Fruit fly (Drosophila melanogaster) whole organism, embryonic: ENCODE data around the gene Hr4.

Source experiments
- Atf-2 ChIP-seq: fragments of 200-800 bp; sonication (Bioruptor generic); optimal IDR thresholded peaks from 2 replicates; lab custom pipeline; 2016; ENCODE audit warnings: missing biosample characterization, missing genetic modification characterization
- Atf3 ChIP-seq: fragments of 200-800 bp; sonication (Bioruptor generic); optimal IDR thresholded peaks from 3 replicates; lab custom pipeline; 2016; ENCODE audit warnings: missing biosample characterization, missing genetic modification characterization
- CG10979 ChIP-seq: fragments of 200-800 bp; sonication (Bioruptor generic); optimal IDR thresholded peaks from 2 replicates; lab custom pipeline; 2018; ENCODE audit warnings: missing biosample characterization, mild to moderate bottlenecking, missing genetic modification characterization, moderate library complexity
- CG11085 ChIP-seq: fragments of 200-800 bp; sonication (Bioruptor generic); IDR thresholded peaks from 2 replicates; pipeline ENCODE4 v1.3.6; 2022; ENCODE audit warnings: missing biosample characterization, missing genetic modification characterization
- CG12155 ChIP-seq: fragments of 200-800 bp; sonication (Bioruptor generic); optimal IDR thresholded peaks from 3 replicates; lab custom pipeline; 2016; ENCODE audit warnings: missing biosample characterization, missing genetic modification characterization
- CG12219 ChIP-seq: fragments of 200-800 bp; sonication (Bioruptor generic); optimal IDR thresholded peaks from 3 replicates; lab custom pipeline; 2018; ENCODE audit warnings: missing biosample characterization, mild to moderate bottlenecking, missing genetic modification characterization
- CG12299 ChIP-seq: fragments of 200-800 bp; sonication (Bioruptor generic); optimal IDR thresholded peaks from 2 replicates; lab custom pipeline; 2018; ENCODE audit warnings: missing biosample characterization, mild to moderate bottlenecking, missing genetic modification characterization
- CG15269 ChIP-seq: fragments of 200-800 bp; sonication (Bioruptor generic); optimal IDR thresholded peaks from 2 replicates; lab custom pipeline; 2018; ENCODE audit warnings: missing biosample characterization, mild to moderate bottlenecking, missing genetic modification characterization, moderate library complexity
- CG15696 ChIP-seq: fragments of 200-800 bp; sonication (Bioruptor generic); optimal IDR thresholded peaks from 2 replicates; lab custom pipeline; 2019; ENCODE audit warnings: missing biosample characterization, mild to moderate bottlenecking, missing genetic modification characterization, moderate library complexity
- CG17186 ChIP-seq: fragments of 200-800 bp; sonication (Bioruptor generic); optimal IDR thresholded peaks from 3 replicates; lab custom pipeline; 2017; ENCODE audit warnings: missing biosample characterization, missing genetic modification reagents, missing genetic modification characterization
- CG17361 ChIP-seq: fragments of 200-800 bp; sonication (Bioruptor generic); IDR thresholded peaks from 3 replicates; pipeline ENCODE4 v1.3.6; 2022; ENCODE audit warnings: missing biosample characterization, missing genetic modification characterization
- CG1832 ChIP-seq: fragments of 200-800 bp; sonication (Bioruptor generic); optimal IDR thresholded peaks from 2 replicates; lab custom pipeline; 2017; ENCODE audit warnings: missing biosample characterization, mild to moderate bottlenecking, missing genetic modification characterization, inconsistent platforms
- CG30431 ChIP-seq: fragments of 200-800 bp; sonication (Bioruptor generic); optimal IDR thresholded peaks from 2 replicates; lab custom pipeline; 2017; ENCODE audit warnings: missing biosample characterization, missing genetic modification characterization
- CG31224 ChIP-seq: fragments of 200-800 bp; sonication (Bioruptor generic); IDR thresholded peaks from 2 replicates; pipeline ENCODE4 v1.3.6; 2022; ENCODE audit warnings: missing biosample characterization, missing genetic modification characterization
- CG31441 ChIP-seq: fragments of 200-800 bp; sonication (Bioruptor generic); IDR thresholded peaks from 2 replicates; pipeline ENCODE4 v1.3.6; 2022; ENCODE audit warnings: missing biosample characterization, missing genetic modification characterization
- CG3163 ChIP-seq: fragments of 200-800 bp; sonication (Bioruptor generic); optimal IDR thresholded peaks from 3 replicates; lab custom pipeline; 2016; ENCODE audit warnings: missing biosample characterization, missing genetic modification characterization
- CG32772 ChIP-seq: fragments of 200-800 bp; sonication (Bioruptor generic); IDR thresholded peaks from 2 replicates; pipeline ENCODE4 v1.3.6; 2022; ENCODE audit warnings: missing biosample characterization, missing genetic modification characterization
- CG3281 ChIP-seq: fragments of 200-800 bp; sonication (Bioruptor generic); optimal IDR thresholded peaks from 3 replicates; lab custom pipeline; 2017; ENCODE audit warnings: missing biosample characterization, mild to moderate bottlenecking, missing genetic modification characterization
- CG7786 ChIP-seq: fragments of 200-800 bp; sonication (Bioruptor generic); optimal IDR thresholded peaks from 2 replicates; lab custom pipeline; 2016; ENCODE audit warnings: missing biosample characterization, missing genetic modification characterization
- CG8765 ChIP-seq: fragments of 200-800 bp; sonication (Bioruptor generic); IDR thresholded peaks from 2 replicates; pipeline ENCODE4 v1.3.6; 2022; ENCODE audit warnings: missing biosample characterization, missing genetic modification characterization
- CG9727 ChIP-seq: fragments of 200-800 bp; sonication (Bioruptor generic); optimal IDR thresholded peaks from 3 replicates; lab custom pipeline; 2017; ENCODE audit warnings: missing biosample characterization, mild to moderate bottlenecking, missing genetic modification characterization
- Dref ChIP-seq: fragments of 200-800 bp; sonication (Bioruptor generic); IDR thresholded peaks from 2 replicates; pipeline ENCODE4 v1.3.6; 2022; ENCODE audit warnings: missing biosample characterization, missing genetic modification characterization
- H15 ChIP-seq: fragments of 200-800 bp; sonication (Bioruptor generic); IDR thresholded peaks from 3 replicates; pipeline ENCODE4 v1.3.6; 2022; ENCODE audit warnings: missing biosample characterization, missing genetic modification characterization
- Mrtf ChIP-seq: fragments of 200-800 bp; sonication (Bioruptor generic); IDR thresholded peaks from 3 replicates; pipeline ENCODE4 v1.3.6; 2022; ENCODE audit warnings: missing biosample characterization, missing genetic modification characterization
- Opbp ChIP-seq: fragments of 200-800 bp; sonication (Bioruptor generic); IDR thresholded peaks from 3 replicates; pipeline ENCODE4 v1.3.6; 2022; ENCODE audit warnings: missing biosample characterization, missing genetic modification characterization; ENCODE audit not compliant: partially characterized antibody
- Ravus ChIP-seq: fragments of 200-800 bp; sonication (Bioruptor generic); IDR thresholded peaks from 2 replicates; pipeline ENCODE4 v1.3.6; 2022; ENCODE audit warnings: missing biosample characterization, missing genetic modification characterization
- Sox100B ChIP-seq: fragments of 200-800 bp; sonication (Bioruptor generic); optimal IDR thresholded peaks from 3 replicates; lab custom pipeline; 2018; ENCODE audit warnings: missing biosample characterization, mild to moderate bottlenecking, missing genetic modification characterization
- Trl ChIP-seq, 3 experiments: fragments of >200 bp in 2 of 3; fragments of 200-800 bp in 1 of 3; sonication (Bioruptor generic) in 1 of 3; optimal IDR thresholded peaks; 2 replicates in 1 of 3; 3 replicates in 2 of 3; lab custom pipeline; 2016 to 2017; ENCODE audit warnings: missing biosample characterization in 1 of 3, missing genetic modification characterization in 1 of 3
- Usf ChIP-seq: fragments of 200-800 bp; sonication (Bioruptor generic); optimal IDR thresholded peaks from 2 replicates; lab custom pipeline; 2017; ENCODE audit warnings: missing genotype, missing biosample characterization, missing genetic modification characterization
- Xrp1 ChIP-seq: fragments of 200-800 bp; sonication (Bioruptor generic); IDR thresholded peaks from 2 replicates; pipeline ENCODE4 v1.3.6; 2022; ENCODE audit warnings: missing biosample characterization, missing genetic modification characterization
- ac ChIP-seq: fragments of 200-800 bp; sonication (Bioruptor generic); optimal IDR thresholded peaks from 3 replicates; lab custom pipeline; 2017; ENCODE audit warnings: missing biosample characterization, mild to moderate bottlenecking, missing genetic modification characterization
- ato ChIP-seq: fragments of 200-800 bp; sonication (Bioruptor generic); IDR thresholded peaks from 2 replicates; pipeline ENCODE4 v1.3.6; 2022; ENCODE audit warnings: missing biosample characterization, missing genetic modification characterization; ENCODE audit not compliant: partially characterized antibody
- az2 ChIP-seq: fragments of 200-800 bp; sonication (Bioruptor generic); optimal IDR thresholded peaks from 3 replicates; lab custom pipeline; 2016; ENCODE audit warnings: missing biosample characterization, missing genetic modification characterization
- bsh ChIP-seq, 2 experiments: fragments of 200-800 bp; sonication (Bioruptor generic); optimal IDR thresholded peaks; 2 replicates each; lab custom pipeline; 2017 to 2018; ENCODE audit warnings: mild to moderate bottlenecking in 2 of 2, missing biosample characterization in 2 of 2, missing genetic modification characterization in 2 of 2, moderate library complexity in 1 of 2
- dan ChIP-seq: fragments of 200-800 bp; sonication (Bioruptor generic); IDR thresholded peaks from 2 replicates; pipeline ENCODE4 v1.3.6; 2022; ENCODE audit warnings: missing biosample characterization, missing genetic modification characterization
- dmrt99B ChIP-seq: fragments of 200-800 bp; sonication (Bioruptor generic); optimal IDR thresholded peaks from 2 replicates; lab custom pipeline; 2018; ENCODE audit warnings: missing biosample characterization, mild to moderate bottlenecking, missing genetic modification characterization, moderate library complexity
- en ChIP-seq: fragments of 200-800 bp; sonication (Bioruptor generic); optimal IDR thresholded peaks from 2 replicates; lab custom pipeline; 2016; ENCODE audit warnings: missing biosample characterization, missing genetic modification characterization
- exex ChIP-seq: fragments of 200-800 bp; sonication (Bioruptor generic); optimal IDR thresholded peaks from 4 replicates; lab custom pipeline; 2018; ENCODE audit warnings: missing biosample characterization, mild to moderate bottlenecking, missing genetic modification characterization, moderate library complexity
- h ChIP-seq: fragments of >200 bp; optimal IDR thresholded peaks from 2 replicates; lab custom pipeline; 2017
- hth ChIP-seq: fragments of >200 bp; optimal IDR thresholded peaks from 2 replicates; lab custom pipeline; 2017; ENCODE audit warnings: inconsistent platforms
- insv ChIP-seq, 2 experiments: fragments of 200-800 bp; sonication (Bioruptor generic); optimal IDR thresholded peaks; 3 replicates each; lab custom pipeline; 2016 to 2018; ENCODE audit warnings: missing biosample characterization in 2 of 2, missing genetic modification characterization in 2 of 2
- jumu ChIP-seq: fragments of 200-800 bp; sonication (Bioruptor generic); optimal IDR thresholded peaks from 3 replicates; lab custom pipeline; 2016; ENCODE audit warnings: missing biosample characterization, missing genetic modification characterization
- ken ChIP-seq: fragments of 200-800 bp; sonication (Bioruptor generic); IDR thresholded peaks from 3 replicates; pipeline ENCODE4 v1.3.6; 2022; ENCODE audit warnings: missing biosample characterization, missing genetic modification characterization
- otp ChIP-seq: fragments of 200-800 bp; sonication (Bioruptor generic); IDR thresholded peaks from 3 replicates; pipeline ENCODE4, ENCODE4 v1.3.6; 2022; ENCODE audit warnings: missing biosample characterization, missing genetic modification characterization
- pros ChIP-seq: fragments of 200-800 bp; sonication (Bioruptor generic); optimal IDR thresholded peaks from 3 replicates; lab custom pipeline; 2019; ENCODE audit warnings: missing biosample characterization, mild to moderate bottlenecking, missing genetic modification characterization, moderate library complexity
- pzg ChIP-seq: fragments of 200-800 bp; sonication (Bioruptor generic); optimal IDR thresholded peaks from 3 replicates; lab custom pipeline; 2018; ENCODE audit warnings: missing biosample characterization, mild to moderate bottlenecking, missing genetic modification characterization, moderate library complexity
- schlank ChIP-seq: fragments of 200-800 bp; sonication (Bioruptor generic); optimal IDR thresholded peaks from 2 replicates; lab custom pipeline; 2018; ENCODE audit warnings: missing biosample characterization, mild to moderate bottlenecking, missing genetic modification characterization
- scrt ChIP-seq: fragments of 200-800 bp; sonication (Bioruptor generic); optimal IDR thresholded peaks from 2 replicates; lab custom pipeline; 2018; ENCODE audit warnings: missing biosample characterization, mild to moderate bottlenecking, missing genetic modification characterization, moderate library complexity
- sd ChIP-seq: fragments of 200-800 bp; sonication (Bioruptor generic); optimal IDR thresholded peaks from 3 replicates; lab custom pipeline; 2018; ENCODE audit warnings: missing biosample characterization, mild to moderate bottlenecking, missing genetic modification characterization, moderate library complexity
- tin ChIP-seq: fragments of 200-800 bp; sonication (Bioruptor generic); optimal IDR thresholded peaks from 3 replicates; lab custom pipeline; 2016; ENCODE audit warnings: missing biosample characterization, missing genetic modification characterization
- usp ChIP-seq: fragments of >200 bp; optimal IDR thresholded peaks from 2 replicates; lab custom pipeline; 2017; ENCODE audit warnings: missing biosample characterization, missing genetic modification characterization
- zf30C ChIP-seq: fragments of 200-800 bp; sonication (Bioruptor generic); optimal IDR thresholded peaks from 3 replicates; lab custom pipeline; 2018; ENCODE audit warnings: missing biosample characterization, mild to moderate bottlenecking, missing genetic modification characterization

Hr4 gene

dm6 chrX:1951391-1952066 is 9.8 kb downstream of the Hr4 start (continued):
- peak; percentile 92 for TF ChIP-seq H15 (GFP tag; lab: Robert Waterston, UW)
- TF ChIP-seq Sox100B: peak; percentile 90
- peak; percentile 95 for TF ChIP-seq dmrt99B (tag; lab: Kevin White, UChicago)
- peak; percentile 89 for TF ChIP-seq CG8765 (GFP tag; lab: Robert Waterston, UW)
- peak; percentile 86 for TF ChIP-seq ac (GFP tag; lab: Kevin White, UChicago)
- TF ChIP-seq schlank (tag; lab: Kevin White, UChicago): peak; percentile 90
- TF ChIP-seq hth (lab: Kevin White, UChicago): no peak
- peak; percentile 97 for TF ChIP-seq CG10979 (tag; lab: Kevin White, UChicago)
- no peak for TF ChIP-seq h
- TF ChIP-seq usp: peak; percentile 9
- peak; percentile 94 for TF ChIP-seq otp (GFP tag; lab: Robert Waterston, UW)
- peak; percentile 76 for TF ChIP-seq exex
- TF ChIP-seq CG15269 (tag; lab: Kevin White, UChicago): peak; percentile 93
- TF ChIP-seq CG30431 (GFP tag; lab: Kevin White, UChicago): peak; percentile 96
- peak; percentile 72 for TF ChIP-seq dan
- peak; percentile 94 for TF ChIP-seq CG17361 (GFP tag; lab: Robert Waterston, UW)
- peak; percentile 63 for TF ChIP-seq CG1832 (GFP tag; lab: Kevin White, UChicago)
- peak; percentile 96 for TF ChIP-seq CG7786 (GFP tag; lab: Kevin White, UChicago)
- peak; percentile 95 for TF ChIP-seq en (GFP tag; lab: Kevin White, UChicago)
- no peak for TF ChIP-seq ato (GFP tag; lab: Robert Waterston, UW)
- peak; percentile 93 for TF ChIP-seq ken (GFP tag; lab: Robert Waterston, UW)
- peak; percentile 39 to 55 for TF ChIP-seq insv (GFP tag; optimal IDR thresholded peaks at IDR 0.05; lab: Kevin White, UChicago)
- peak; percentile 96 for TF ChIP-seq az2
- TF ChIP-seq CG12299 (tag; lab: Kevin White, UChicago): peak; percentile 89
- peak; percentile 98 to 99 for TF ChIP-seq bsh (GFP tag; optimal IDR thresholded peaks at IDR 0.05; lab: Kevin White, UChicago)
- peak; percentile 95 for TF ChIP-seq CG3281
- TF ChIP-seq Xrp1 (GFP tag; lab: Robert Waterston, UW): peak; percentile 98
- peak; percentile 82 for TF ChIP-seq sd (tag; lab: Kevin White, UChicago)
- TF ChIP-seq Atf-2 (GFP tag; lab: Kevin White, UChicago): peak; percentile 93
- TF ChIP-seq CG31441 (GFP tag; lab: Robert Waterston, UW): peak; percentile 97
- no peak for TF ChIP-seq Opbp
- peak; percentile 88 for TF ChIP-seq CG17186 (GFP tag; lab: Kevin White, UChicago)
- TF ChIP-seq scrt (GFP tag; lab: Kevin White, UChicago): peak; percentile 93
- peak; percentile 99 for TF ChIP-seq CG3163
- peak; percentile 94 for TF ChIP-seq CG9727 (GFP tag; lab: Kevin White, UChicago)
- peak; percentile 93 for TF ChIP-seq Atf3 (GFP tag; lab: Kevin White, UChicago)
- TF ChIP-seq CG32772 (GFP tag; lab: Robert Waterston, UW): peak; percentile 93
- TF ChIP-seq pros (GFP tag; lab: Kevin White, UChicago): peak; percentile 67
- TF ChIP-seq zf30C (GFP tag; lab: Kevin White, UChicago): peak; percentile 25
- TF ChIP-seq CG31224: peak; percentile 87

DNA sequence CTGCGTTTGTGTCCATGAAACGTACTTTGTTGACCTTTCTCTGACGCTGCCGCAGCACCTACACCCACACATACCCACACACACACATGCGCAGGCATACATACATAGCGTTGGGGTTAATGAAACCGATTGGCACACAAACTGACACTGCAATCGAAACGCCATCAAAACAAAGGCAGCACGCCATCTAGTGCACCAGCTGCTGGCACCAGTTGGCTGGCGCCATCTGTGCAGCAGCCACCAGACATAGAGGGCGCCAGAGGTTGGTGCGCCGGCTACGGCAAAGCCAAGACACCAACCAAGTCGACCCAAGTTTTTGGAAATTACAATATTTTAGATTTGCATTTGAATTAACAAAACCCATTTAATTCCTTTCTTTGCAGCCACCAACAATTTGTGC is 11.2 kb downstream of the Hr4 start:
- TF ChIP-seq Usf (GFP tag; lab: Kevin White, UChicago) (peak; percentile 38), Trl (optimal IDR thresholded peaks at IDR 0.05; lab: Kevin White, UChicago) (no peak), Trl (GFP tag; optimal IDR thresholded peaks at IDR 0.05; lab: Kevin White, UChicago) (peak; percentile 81), CG12155 (GFP tag; lab: Kevin White, UChicago) (peak; percentile 17), CG11085 (GFP tag; lab: Robert Waterston, UW) (peak; percentile 78), CG12219 (GFP tag; lab: Kevin White, UChicago) (no peak), tin (peak; percentile 86), Ravus (GFP tag; lab: Robert Waterston, UW) (no peak), jumu (GFP tag; lab: Kevin White, UChicago) (peak; percentile 86), Mrtf (GFP tag; lab: Robert Waterston, UW) (peak; percentile 87), Dref (GFP tag; lab: Robert Waterston, UW) (peak; percentile 51), CG15696 (tag; lab: Kevin White, UChicago) (peak; percentile 83), pzg (GFP tag; lab: Kevin White, UChicago) (peak; percentile 37)
